Fruit fly (Drosophila melanogaster) whole organism, prepupa: ENCODE data around the gene CG42537.

Experiments
- CG11294 ChIP-seq: fragments of 200-800 bp; sonication (Bioruptor generic); IDR thresholded peaks from 2 replicates; pipeline ENCODE4 v1.3.6; 2022; ENCODE audit warnings: missing biosample characterization, missing genetic modification characterization
- CG16779 ChIP-seq: fragments of 200-800 bp; sonication (Bioruptor generic); optimal IDR thresholded peaks from 3 replicates; lab custom pipeline; 2017; ENCODE audit warnings: missing biosample characterization, mild to moderate bottlenecking, missing genetic modification characterization
- Eip78C ChIP-seq: fragments of 200-800 bp; sonication (Bioruptor generic); peaks from one replicate; lab custom pipeline; 2016; ENCODE audit warnings: missing biosample characterization, missing genetic modification characterization
- Hr4 ChIP-seq: fragments of 200-800 bp; sonication (Bioruptor generic); optimal IDR thresholded peaks from 3 replicates; lab custom pipeline; 2016; ENCODE audit warnings: missing biosample characterization, missing genetic modification characterization
- Sox102F ChIP-seq: fragments of 200-800 bp; sonication (Bioruptor generic); optimal IDR thresholded peaks from 2 replicates; lab custom pipeline; 2016; ENCODE audit warnings: missing biosample characterization, mild to moderate bottlenecking, missing genetic modification characterization
- dsx ChIP-seq: fragments of 200-800 bp; optimal IDR thresholded peaks from 3 replicates; lab custom pipeline; 2019; ENCODE audit warnings: missing biosample characterization, mild to moderate bottlenecking, missing genetic modification characterization, moderate library complexity; ENCODE audit not compliant: poor library complexity, severe bottlenecking
- eg ChIP-seq: fragments of 200-800 bp; sonication (Bioruptor generic); IDR thresholded peaks from 3 replicates; pipeline ENCODE4 v1.3.6; 2022; ENCODE audit warnings: missing biosample characterization, missing genetic modification characterization
- esn ChIP-seq: fragments of 200-800 bp; sonication (Bioruptor generic); optimal IDR thresholded peaks from 2 replicates; lab custom pipeline; 2016; ENCODE audit warnings: missing biosample characterization, mild to moderate bottlenecking, missing genetic modification characterization, moderate library complexity
- fd59A ChIP-seq: fragments of 200-800 bp; sonication (Bioruptor generic); optimal IDR thresholded peaks from 2 replicates; lab custom pipeline; 2017; ENCODE audit warnings: missing biosample characterization, mild to moderate bottlenecking, missing genetic modification characterization, missing genetic modification reagents

DNA sequence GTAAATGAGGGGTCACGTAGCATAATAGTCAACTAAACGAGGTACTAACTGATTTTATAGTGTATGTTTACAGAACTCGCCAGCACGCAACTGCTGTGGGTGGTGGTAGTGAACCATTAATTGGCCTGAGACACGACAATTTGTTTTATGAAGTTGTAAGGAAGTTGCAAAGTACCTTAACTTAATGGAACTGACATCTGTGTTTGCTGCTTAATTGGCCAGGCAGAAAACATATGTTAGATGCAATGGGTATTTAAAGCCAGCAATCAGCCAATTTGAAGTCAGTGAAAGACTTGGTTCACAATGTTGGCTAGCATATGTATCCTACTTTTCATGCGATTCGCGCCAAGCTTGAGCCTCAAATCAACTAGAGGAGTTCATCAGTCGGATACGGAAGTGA, 35.9 kb upstream of the CG42537 start, which contains the start of gene CG17917:
- TF ChIP-seq eg (GFP tag; lab: Robert Waterston, UW): no peak
- TF ChIP-seq dsx (GFP tag; lab: Kevin White, UChicago): no peak
- no peak for TF ChIP-seq CG11294 (GFP tag; lab: Robert Waterston, UW)
- TF ChIP-seq Sox102F (GFP tag; lab: Kevin White, UChicago): no peak
- no peak for TF ChIP-seq Eip78C (GFP tag; lab: Kevin White, UChicago)
- TF ChIP-seq esn (GFP tag; lab: Kevin White, UChicago): no peak
- TF ChIP-seq fd59A: no peak
- TF ChIP-seq Hr4 (GFP tag; lab: Kevin White, UChicago): no peak
- no peak for TF ChIP-seq CG16779 (tag; lab: Kevin White, UChicago)
